Worm (Caenorhabditis elegans): ENCODE measurements around the gene tsp-3.
A peak's percentile ranks its signal among the peaks of the same experiment; 100 is the strongest.
"Not testable (repeated sequence)": the region's sequence is repeated elsewhere in the genome, so short reads cannot be mapped to it uniquely, and the experiment has no call there.

tsp-3 gene

DNA sequence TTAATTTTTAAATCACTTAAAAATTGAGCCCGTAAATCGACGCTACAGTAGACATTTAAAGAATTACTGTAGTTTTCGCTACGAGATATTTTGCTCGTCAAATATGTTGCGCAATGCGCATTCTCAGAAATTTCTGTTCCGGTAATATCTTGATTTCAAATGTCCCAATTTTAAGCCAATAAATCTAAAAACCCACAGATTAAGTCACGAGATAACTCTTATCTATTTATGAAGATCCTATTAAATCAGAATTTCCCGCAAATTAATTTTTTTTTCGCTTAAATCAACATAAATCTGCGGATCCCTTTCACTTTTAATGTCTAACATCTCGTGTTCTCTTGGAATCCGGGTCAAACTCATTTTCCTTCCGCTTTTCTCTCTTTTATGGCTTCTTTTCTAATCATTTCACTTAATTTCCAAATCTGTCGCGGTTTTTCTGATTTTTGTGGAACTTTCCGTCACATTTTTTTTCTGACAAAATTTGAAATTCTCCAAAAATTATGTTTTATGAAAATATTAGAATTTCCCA is 4.1 kb downstream of the tsp-3 start:
- TF ChIP-seq snpc-4 (tag; optimal IDR thresholded peaks at IDR 0.05) (no peak), sem-4 (tag; optimal IDR thresholded peaks at IDR 0.05) (peak; percentile 72), unc-39 (tag; optimal IDR thresholded peaks at IDR 0.05) (no peak), blmp-1 (tag; optimal IDR thresholded peaks at IDR 0.05; ENCODE audit: insufficient read depth) (peak; percentile 3), nhr-12 (tag; optimal IDR thresholded peaks at IDR 0.05) (no peak)

ce11 chrIII:13222772-13223171 is 10.3 kb downstream of the tsp-3 start, which contains the start of gene Y43F4A.1:
Gene Y43F4A.1 (plus strand): TSS chrIII:13223072.
- TF ChIP-seq nhr-23 (tag; optimal IDR thresholded peaks at IDR 0.05) (no peak), R02D3.7 (tag; optimal IDR thresholded peaks at IDR 0.05) (no peak), gmeb-1 (tag; optimal IDR thresholded peaks at IDR 0.05) (no peak), ama-1 (optimal IDR thresholded peaks at IDR 0.05) (no peak), sma-9 (GFP tag; optimal IDR thresholded peaks at IDR 0.05) (no peak), sma-9 (tag; optimal IDR thresholded peaks at IDR 0.05) (no peak), peb-1 (tag; optimal IDR thresholded peaks at IDR 0.05) (no peak)

- TF ChIP-seq gmeb-1 (tag; optimal IDR thresholded peaks at IDR 0.05) (peak; percentile 39), nhr-23 (tag; optimal IDR thresholded peaks at IDR 0.05) (no peak), zag-1 (tag; optimal IDR thresholded peaks at IDR 0.05) (no peak), nhr-25 (tag; optimal IDR thresholded peaks at IDR 0.05) (peak; percentile 2), mab-5 (tag; optimal IDR thresholded peaks at IDR 0.05) (no peak), snpc-4 (tag; optimal IDR thresholded peaks at IDR 0.05) (no peak), ceh-82 (tag; optimal IDR thresholded peaks at IDR 0.05) (no peak)
Measured at ce11 chrIII:13224395-13224794, 11.9 kb downstream of the tsp-3 start.

- TF ChIP-seq sma-9 (GFP tag; optimal IDR thresholded peaks at IDR 0.05) (peak; percentile 27), sma-9 (tag; optimal IDR thresholded peaks at IDR 0.05) (no peak), gmeb-1 (tag; optimal IDR thresholded peaks at IDR 0.05) (peak; percentile 41), nhr-12 (tag; optimal IDR thresholded peaks at IDR 0.05) (no peak), elt-3 (tag; optimal IDR thresholded peaks at IDR 0.05) (no peak), sma-3 (GFP tag; optimal IDR thresholded peaks at IDR 0.05) (peak; percentile 8), nhr-129 (tag; optimal IDR thresholded peaks at IDR 0.05) (peak; percentile 7), elt-1 (tag; optimal IDR thresholded peaks at IDR 0.05) (no peak), fos-1 (tag; optimal IDR thresholded peaks at IDR 0.05) (peak; percentile 27), dmd-4 (tag; optimal IDR thresholded peaks at IDR 0.05) (no peak), nhr-21 (tag; optimal IDR thresholded peaks at IDR 0.05) (no peak)
Measured at ce11 chrIII:13225019-13225418, 12.6 kb downstream of the tsp-3 start.

DNA sequence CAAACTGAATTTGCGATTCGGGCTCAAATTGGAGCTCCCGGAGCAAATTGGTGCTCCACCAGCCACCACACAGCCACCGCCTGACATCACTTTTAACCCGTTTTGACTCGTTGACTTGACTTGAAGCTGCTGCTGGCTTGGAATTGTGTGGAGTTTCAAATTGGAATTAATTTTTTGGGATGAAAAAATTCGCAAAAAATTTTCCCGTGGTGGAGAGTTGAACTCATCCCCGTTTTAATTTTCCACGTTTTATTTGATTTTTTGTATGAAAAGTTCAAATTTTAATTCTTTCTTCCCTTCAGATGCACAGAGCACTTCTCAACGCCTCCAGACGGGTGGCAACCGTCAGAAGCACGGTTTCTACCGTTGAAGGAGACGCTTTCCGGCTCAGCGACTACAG is 32.8 kb downstream of the tsp-3 start, which contains the start of gene Y43F4A.4:
Y43F4A.4 (plus strand) TSS at position 301 of the 400 bp plus-strand sequence.
- TF ChIP-seq lin-13 (GFP tag; optimal IDR thresholded peaks at IDR 0.05); R02D3.7 (tag; optimal IDR thresholded peaks at IDR 0.05); aly-2 (tag; optimal IDR thresholded peaks at IDR 0.05): not testable (repeated sequence)

DNA sequence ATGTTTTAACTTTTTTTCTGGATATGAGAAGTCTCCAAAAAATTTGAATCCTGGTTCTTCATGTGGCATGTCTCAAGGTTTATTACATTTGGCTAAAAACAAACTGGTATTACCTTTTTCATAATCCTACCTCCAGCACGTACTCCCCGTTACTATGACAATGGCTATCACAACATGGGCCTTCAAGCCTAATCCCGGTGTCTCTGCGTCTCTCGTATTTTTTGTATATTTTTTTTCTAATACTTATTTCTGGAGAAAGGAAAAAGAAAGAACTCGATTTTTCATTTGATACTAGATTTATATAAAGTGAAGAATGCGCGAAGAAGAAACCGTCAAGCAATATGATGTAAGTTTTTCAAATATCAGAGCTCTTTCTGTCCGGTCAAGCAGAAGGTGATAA is 33.8 kb downstream of the tsp-3 start, which contains the start of gene anoh-1:
anoh-1 (plus strand) TSS at position 301 of the 400 bp plus-strand sequence.
- TF ChIP-seq F13H6.1 (tag; optimal IDR thresholded peaks at IDR 0.05), result no peak
- no peak for TF ChIP-seq nhr-25 (tag; optimal IDR thresholded peaks at IDR 0.05)
- no peak for TF ChIP-seq lsy-2 (tag; optimal IDR thresholded peaks at IDR 0.05)
- no peak for TF ChIP-seq sma-3 (GFP tag; optimal IDR thresholded peaks at IDR 0.05)
- no peak for TF ChIP-seq C34F6.9 (tag; optimal IDR thresholded peaks at IDR 0.05)
- TF ChIP-seq elt-3 (tag; optimal IDR thresholded peaks at IDR 0.05), result no peak
- TF ChIP-seq ceh-82 (tag; optimal IDR thresholded peaks at IDR 0.05), result no peak
- TF ChIP-seq nhr-6 (tag; optimal IDR thresholded peaks at IDR 0.05), result no peak
- no peak for TF ChIP-seq ztf-4 (tag; optimal IDR thresholded peaks at IDR 0.05)
- TF ChIP-seq nhr-77 (tag; optimal IDR thresholded peaks at IDR 0.05), result no peak

DNA sequence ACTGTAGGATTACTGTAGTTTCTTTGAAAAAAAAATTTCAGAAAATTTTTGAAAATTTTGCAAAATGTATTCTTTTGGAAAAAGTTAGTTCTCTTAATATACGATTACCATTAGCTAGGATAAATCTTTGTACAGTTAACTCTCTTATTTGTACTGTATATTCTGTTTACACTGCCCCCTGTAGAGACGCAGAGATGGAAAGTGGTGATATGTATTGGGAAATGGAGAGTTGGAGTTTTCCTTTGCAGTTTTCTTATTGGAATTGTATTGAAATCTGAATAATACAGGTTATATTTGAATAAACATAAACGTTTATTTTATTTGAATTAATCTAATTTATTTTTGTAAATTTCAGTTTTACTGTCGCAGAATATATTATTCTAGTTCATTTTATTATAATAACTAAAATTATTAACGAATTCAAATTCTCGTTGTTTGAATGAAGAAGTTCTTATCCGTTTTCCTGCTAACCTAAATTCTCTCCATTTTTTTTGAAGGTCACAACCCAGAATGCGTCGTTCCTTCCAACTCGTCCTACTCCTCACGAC is 41.8 kb downstream of the tsp-3 start, which contains the start of gene F56A8.9:
F56A8.9 (plus strand) TSS at position 498 of the 548 bp plus-strand sequence.
- TF ChIP-seq ceh-16 (tag; optimal IDR thresholded peaks at IDR 0.05), result no peak
- no peak for TF ChIP-seq unc-39 (tag; optimal IDR thresholded peaks at IDR 0.05)
- TF ChIP-seq elt-1 (tag; optimal IDR thresholded peaks at IDR 0.05), result no peak
- no peak for TF ChIP-seq lin-39 (tag; optimal IDR thresholded peaks at IDR 0.05)
- no peak for TF ChIP-seq lin-11 (tag; optimal IDR thresholded peaks at IDR 0.05)
- no peak for TF ChIP-seq ztf-4 (tag; optimal IDR thresholded peaks at IDR 0.05)
- TF ChIP-seq lin-13 (GFP tag; optimal IDR thresholded peaks at IDR 0.05), result no peak
- no peak for TF ChIP-seq lsy-2 (tag; optimal IDR thresholded peaks at IDR 0.05)
- no peak for TF ChIP-seq gmeb-1 (tag; optimal IDR thresholded peaks at IDR 0.05)
- no peak for TF ChIP-seq skn-1 (tag; optimal IDR thresholded peaks at IDR 0.05)
- TF ChIP-seq alr-1 (tag; optimal IDR thresholded peaks at IDR 0.05), result no peak
- TF ChIP-seq crh-2 (tag; optimal IDR thresholded peaks at IDR 0.05), result no peak
- no peak for TF ChIP-seq sma-3 (GFP tag; optimal IDR thresholded peaks at IDR 0.05)
- TF ChIP-seq Y55F3AM.14 (GFP tag; optimal IDR thresholded peaks at IDR 0.05), result no peak
